Worm (Caenorhabditis elegans) whole organism, midembryonic: ENCODE data around the gene F54F2.6.

Experiments used
- T22C8.4 ChIP-seq: fragments of 200-800 bp; sonication (Bioruptor generic); IDR thresholded peaks from 2 replicates; pipeline ENCODE4 v1.3.6; 2022; ENCODE audit warnings: missing genetic modification characterization, missing compliant biosample characterization
- cog-1 ChIP-seq: sonication (generic microtip); optimal IDR thresholded peaks from 2 replicates; lab custom pipeline; 2016; ENCODE audit warnings: missing genetic modification characterization, missing compliant biosample characterization
- flt-1 ChIP-seq: fragments of 200-800 bp; sonication (Bioruptor generic); IDR thresholded peaks from 2 replicates; pipeline ENCODE4 v1.3.6; 2022; ENCODE audit warnings: missing genetic modification characterization, missing compliant biosample characterization
- klf-2 ChIP-seq: fragments of 200-800 bp; sonication (Bioruptor generic); conservative IDR thresholded peaks from 2 replicates; pipeline ENCODE4 v1.3.6; 2022; ENCODE audit warnings: missing genetic modification reagents, missing genetic modification characterization, missing compliant biosample characterization
- med-1 ChIP-seq: sonication (generic microtip); optimal IDR thresholded peaks from 2 replicates; lab custom pipeline; 2017; ENCODE audit warnings: missing genetic modification characterization, mild to moderate bottlenecking, missing compliant biosample characterization, antibody characterized with exemption, missing genetic modification reagents; ENCODE audit not compliant: insufficient read depth
- ref-1 ChIP-seq: fragments of 200-800 bp; sonication (Bioruptor generic); conservative IDR thresholded peaks from 2 replicates; pipeline ENCODE4 v1.3.6; 2022; ENCODE audit warnings: missing genetic modification reagents, missing genetic modification characterization, missing compliant biosample characterization
- tab-1 ChIP-seq: fragments of 200-800 bp; sonication (Bioruptor generic); IDR thresholded peaks from 2 replicates; pipeline ENCODE4 v1.3.6; 2022; ENCODE audit warnings: missing genetic modification characterization, missing compliant biosample characterization
- ztf-23 ChIP-seq: fragments of 200-800 bp; sonication (Bioruptor generic); IDR thresholded peaks from 2 replicates; pipeline ENCODE4 v1.3.6; 2022; ENCODE audit warnings: missing genetic modification reagents, missing genetic modification characterization, missing compliant biosample characterization
- ztf-29 ChIP-seq: fragments of 200-800 bp; sonication (Bioruptor generic); IDR thresholded peaks from 2 replicates; pipeline ENCODE4 v1.3.6; 2022; ENCODE audit warnings: missing genetic modification reagents, missing genetic modification characterization, missing compliant biosample characterization

DNA sequence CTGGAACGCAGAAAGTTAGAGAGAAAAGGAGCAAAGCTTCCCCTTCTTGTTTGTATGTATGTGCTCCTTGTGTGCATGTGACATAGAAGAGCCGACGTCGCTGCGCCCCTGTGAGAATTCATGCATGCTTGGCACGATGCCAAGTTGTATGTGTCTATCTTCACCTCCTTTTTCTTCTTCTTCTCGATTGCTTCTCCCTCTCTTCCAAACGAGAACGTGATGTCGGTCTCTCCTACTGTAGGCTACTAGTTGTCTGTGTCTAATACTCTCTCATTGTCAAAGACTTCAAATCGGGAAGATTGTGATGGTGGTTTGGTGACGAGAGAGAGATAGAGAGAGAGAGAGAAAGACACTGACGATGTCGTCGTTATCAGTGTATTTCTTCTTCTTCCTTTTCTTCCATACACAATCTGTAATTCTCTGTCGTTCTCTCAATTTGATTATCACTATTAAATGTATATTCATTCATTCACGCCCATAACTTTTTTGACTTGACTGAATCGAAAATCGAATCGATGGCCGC, 3.2 kb downstream of the F54F2.6 start:
- TF ChIP-seq cog-1 (tag; lab: Kevin White, UChicago) (no peak), ztf-23 (GFP tag; lab: Robert Waterston, UW) (no peak), flt-1 (GFP tag; lab: Robert Waterston, UW) (0 out of 2 replicates have a peak, but pooled peaks have one; percentile 16), tab-1 (GFP tag; lab: Robert Waterston, UW) (no peak), ref-1 (GFP tag; lab: Robert Waterston, UW) (no peak), klf-2 (GFP tag; lab: Robert Waterston, UW) (no peak), med-1 (GFP tag; lab: Kevin White, UChicago) (no peak), T22C8.4 (GFP tag; lab: Robert Waterston, UW) (no peak), ztf-29 (no peak)
